Fruit fly (Drosophila melanogaster) whole organism, embryonic: Measurements from ENCODE around the gene CG18563.
A peak's percentile ranks its signal among the peaks of the same experiment; 100 is the strongest.

Source experiments
- Adf1 ChIP-seq: fragments of 200-800 bp; sonication (Bioruptor generic); IDR thresholded peaks from 2 replicates; pipeline ENCODE4 v1.3.6; 2022; ENCODE audit warnings: missing biosample characterization, missing genetic modification characterization
- Atf6 ChIP-seq: fragments of 200-800 bp; sonication (Bioruptor generic); IDR thresholded peaks from 2 replicates; pipeline ENCODE4 v1.3.6; 2022; ENCODE audit warnings: missing biosample characterization, missing genetic modification characterization
- CG11093 ChIP-seq: fragments of 200-800 bp; sonication (Bioruptor generic); IDR thresholded peaks from 3 replicates; pipeline ENCODE4 v1.3.6; 2022; ENCODE audit warnings: missing biosample characterization, missing genetic modification characterization
- CG11696 ChIP-seq: fragments of 200-800 bp; sonication (Bioruptor generic); IDR thresholded peaks from 2 replicates; pipeline ENCODE4 v1.3.6; 2022; ENCODE audit warnings: missing biosample characterization, missing genetic modification characterization
- CG11723 ChIP-seq: fragments of 200-800 bp; sonication (Bioruptor generic); optimal IDR thresholded peaks from 2 replicates; lab custom pipeline; 2017; ENCODE audit warnings: missing biosample characterization, mild to moderate bottlenecking, missing genetic modification characterization
- CG1233 ChIP-seq: fragments of 200-800 bp; sonication (Bioruptor generic); optimal IDR thresholded peaks from 4 replicates; lab custom pipeline; 2018; ENCODE audit warnings: missing biosample characterization, mild to moderate bottlenecking, missing genetic modification characterization
- CG15601 ChIP-seq: fragments of 200-800 bp; sonication (Bioruptor generic); optimal IDR thresholded peaks from 3 replicates; lab custom pipeline; 2019; ENCODE audit warnings: missing biosample characterization, mild to moderate bottlenecking, missing genetic modification characterization, moderate library complexity
- CG16815 ChIP-seq: fragments of 200-800 bp; sonication (Bioruptor generic); optimal IDR thresholded peaks from 3 replicates; lab custom pipeline; 2017; ENCODE audit warnings: missing biosample characterization, mild to moderate bottlenecking, missing genetic modification characterization
- CG2129 ChIP-seq: fragments of 200-800 bp; sonication (Bioruptor generic); IDR thresholded peaks from 2 replicates; pipeline ENCODE4 v1.3.6; 2022; ENCODE audit warnings: missing biosample characterization, missing genetic modification characterization; ENCODE audit not compliant: partially characterized antibody
- CG30403 ChIP-seq: fragments of 200-800 bp; sonication (Bioruptor generic); optimal IDR thresholded peaks from 3 replicates; lab custom pipeline; 2016; ENCODE audit warnings: missing biosample characterization, missing genetic modification characterization
- CG31365 ChIP-seq: fragments of 200-800 bp; sonication (Bioruptor generic); optimal IDR thresholded peaks from 2 replicates; lab custom pipeline; 2018; ENCODE audit warnings: missing biosample characterization, mild to moderate bottlenecking, missing genetic modification characterization
- CG34376 ChIP-seq: fragments of 200-800 bp; sonication (Bioruptor generic); optimal IDR thresholded peaks from 2 replicates; lab custom pipeline; 2018; ENCODE audit warnings: missing biosample characterization, mild to moderate bottlenecking, missing genetic modification characterization
- CG3995 ChIP-seq: fragments of 200-800 bp; sonication (Bioruptor generic); optimal IDR thresholded peaks from 3 replicates; lab custom pipeline; 2016; ENCODE audit warnings: missing biosample characterization, missing genetic modification characterization
- CG5245 ChIP-seq: fragments of 200-800 bp; sonication (Bioruptor generic); optimal IDR thresholded peaks from 3 replicates; lab custom pipeline; 2016; ENCODE audit warnings: missing biosample characterization, missing genetic modification characterization
- CG5953 ChIP-seq: fragments of 200-800 bp; sonication (Bioruptor generic); IDR thresholded peaks from 2 replicates; pipeline ENCODE4 v1.3.6; 2022; ENCODE audit warnings: missing biosample characterization, missing genetic modification characterization
- CG6689 ChIP-seq: fragments of 200-800 bp; sonication (Bioruptor generic); IDR thresholded peaks from 2 replicates; pipeline ENCODE4 v1.3.6; 2022; ENCODE audit warnings: missing biosample characterization, missing genetic modification characterization
- CG7839 ChIP-seq: fragments of 200-800 bp; sonication (Bioruptor generic); optimal IDR thresholded peaks from 3 replicates; lab custom pipeline; 2018; ENCODE audit warnings: missing biosample characterization, mild to moderate bottlenecking, missing genetic modification characterization, moderate library complexity
- CG8359 ChIP-seq: fragments of 200-800 bp; sonication (Bioruptor generic); optimal IDR thresholded peaks from 2 replicates; lab custom pipeline; 2017; ENCODE audit warnings: missing biosample characterization, mild to moderate bottlenecking, missing genetic modification characterization, borderline replicate concordance
- CG8924 ChIP-seq: fragments of 200-800 bp; optimal IDR thresholded peaks from 3 replicates; lab custom pipeline; 2019; ENCODE audit warnings: missing biosample characterization, mild to moderate bottlenecking, missing genetic modification characterization, moderate library complexity
- CG9797 ChIP-seq: fragments of 200-800 bp; sonication (Bioruptor generic); optimal IDR thresholded peaks from 3 replicates; lab custom pipeline; 2018; ENCODE audit warnings: missing biosample characterization, mild to moderate bottlenecking, missing genetic modification characterization
- CG9817 ChIP-seq: fragments of 200-800 bp; sonication (Bioruptor generic); optimal IDR thresholded peaks from 2 replicates; lab custom pipeline; 2018; ENCODE audit warnings: missing biosample characterization, mild to moderate bottlenecking, missing genetic modification characterization, moderate library complexity
- Dek ChIP-seq: fragments of 200-800 bp; sonication (Bioruptor generic); optimal IDR thresholded peaks from 3 replicates; lab custom pipeline; 2019; ENCODE audit warnings: missing biosample characterization, mild to moderate bottlenecking, missing genetic modification characterization, moderate library complexity
- Drgx ChIP-seq: fragments of 200-800 bp; sonication (Bioruptor generic); IDR thresholded peaks from 2 replicates; pipeline ENCODE4 v1.3.6; 2022; ENCODE audit warnings: missing biosample characterization, missing genetic modification characterization
- Hmx ChIP-seq: fragments of 200-800 bp; sonication (Bioruptor generic); optimal IDR thresholded peaks from 2 replicates; lab custom pipeline; 2016; ENCODE audit warnings: missing biosample characterization, missing genetic modification characterization
- MESR4 ChIP-seq: fragments of 200-800 bp; sonication (Bioruptor generic); optimal IDR thresholded peaks from 2 replicates; lab custom pipeline; 2018; ENCODE audit warnings: missing biosample characterization, mild to moderate bottlenecking, missing genetic modification characterization, moderate library complexity
- Med ChIP-seq: fragments of 200-800 bp; sonication (Bioruptor generic); peaks from one replicate; lab custom pipeline; 2016; ENCODE audit warnings: missing biosample characterization, missing genetic modification characterization, mild to moderate bottlenecking, inconsistent platforms, moderate library complexity
- NfI ChIP-seq: fragments of 200-800 bp; sonication (Bioruptor generic); optimal IDR thresholded peaks from 3 replicates; lab custom pipeline; 2018; ENCODE audit warnings: missing biosample characterization, mild to moderate bottlenecking, missing genetic modification characterization, moderate library complexity
- Pdp1 ChIP-seq, 2 experiments: fragments of 200-800 bp; sonication (Bioruptor generic); optimal IDR thresholded peaks; 3 replicates each; lab custom pipeline; 2016; ENCODE audit warnings: missing biosample characterization in 2 of 2, missing genetic modification characterization in 2 of 2, mild to moderate bottlenecking in 1 of 2, moderate library complexity in 1 of 2
- Rx ChIP-seq: fragments of 200-800 bp; sonication (Bioruptor generic); IDR thresholded peaks from 2 replicates; pipeline ENCODE4 v1.3.6; 2022; ENCODE audit warnings: missing biosample characterization, missing genetic modification characterization
- Sin3A ChIP-seq: fragments of >200 bp; optimal IDR thresholded peaks from 2 replicates; lab custom pipeline; 2018
- Sox102F ChIP-seq: fragments of 200-800 bp; sonication (Bioruptor generic); optimal IDR thresholded peaks from 2 replicates; lab custom pipeline; 2018; ENCODE audit warnings: missing biosample characterization, mild to moderate bottlenecking, missing genetic modification characterization, moderate library complexity
- Taf1 ChIP-seq: fragments of 200-800 bp; sonication (Bioruptor generic); IDR thresholded peaks from 2 replicates; pipeline ENCODE4 v1.3.6; 2022; ENCODE audit warnings: missing biosample characterization, missing genetic modification characterization
- Trl ChIP-seq, 3 experiments: fragments of >200 bp in 2 of 3; fragments of 200-800 bp in 1 of 3; sonication (Bioruptor generic) in 1 of 3; optimal IDR thresholded peaks; 2 replicates in 1 of 3; 3 replicates in 2 of 3; lab custom pipeline; 2016 to 2017; ENCODE audit warnings: missing biosample characterization in 1 of 3, missing genetic modification characterization in 1 of 3
- bowl ChIP-seq: fragments of 200-800 bp; sonication (Bioruptor generic); IDR thresholded peaks from 2 replicates; pipeline ENCODE4 v1.3.6; 2022; ENCODE audit warnings: missing biosample characterization, missing genetic modification characterization
- caup ChIP-seq: fragments of 200-800 bp; sonication (Bioruptor generic); optimal IDR thresholded peaks from 3 replicates; lab custom pipeline; 2017; ENCODE audit warnings: missing biosample characterization, mild to moderate bottlenecking, missing genetic modification characterization, moderate library complexity; ENCODE audit not compliant: severe bottlenecking
- chm ChIP-seq: fragments of 200-800 bp; sonication (Bioruptor generic); IDR thresholded peaks from 2 replicates; pipeline ENCODE4 v1.3.6; 2022; ENCODE audit warnings: missing biosample characterization, missing genetic modification characterization
- danr ChIP-seq: fragments of 200-800 bp; sonication (Bioruptor generic); IDR thresholded peaks from 2 replicates; pipeline ENCODE4 v1.3.6; 2022; ENCODE audit warnings: missing biosample characterization, missing genetic modification characterization
- disco-r ChIP-seq: fragments of 200-800 bp; sonication (Bioruptor generic); optimal IDR thresholded peaks from 2 replicates; lab custom pipeline; 2016; ENCODE audit warnings: missing biosample characterization, missing genetic modification characterization
- ewg ChIP-seq: fragments of 200-800 bp; sonication (Bioruptor generic); optimal IDR thresholded peaks from 3 replicates; lab custom pipeline; 2017; ENCODE audit warnings: mild to moderate bottlenecking, missing biosample characterization, missing genetic modification reagents, missing genetic modification characterization
- exex ChIP-seq: fragments of 200-800 bp; sonication (Bioruptor generic); optimal IDR thresholded peaks from 4 replicates; lab custom pipeline; 2018; ENCODE audit warnings: missing biosample characterization, mild to moderate bottlenecking, missing genetic modification characterization, moderate library complexity
- ftz-f1 ChIP-seq: fragments of 200-800 bp; sonication (Bioruptor generic); optimal IDR thresholded peaks from 2 replicates; lab custom pipeline; 2016; ENCODE audit warnings: missing biosample characterization, missing genetic modification characterization
- fu2 ChIP-seq: fragments of 200-800 bp; sonication (Bioruptor generic); optimal IDR thresholded peaks from 2 replicates; lab custom pipeline; 2016; ENCODE audit warnings: missing biosample characterization, missing genetic modification characterization
- hbn ChIP-seq: fragments of 200-800 bp; sonication (Bioruptor generic); IDR thresholded peaks from 2 replicates; pipeline ENCODE4 v1.3.6; 2022; ENCODE audit warnings: missing biosample characterization, missing genetic modification characterization; ENCODE audit not compliant: partially characterized antibody
- lbe ChIP-seq: fragments of 200-800 bp; sonication (Bioruptor generic); optimal IDR thresholded peaks from 2 replicates; lab custom pipeline; 2016; ENCODE audit warnings: missing biosample characterization, mild to moderate bottlenecking, missing genetic modification characterization
- maf-S ChIP-seq: fragments of 200-800 bp; sonication (Bioruptor generic); optimal IDR thresholded peaks from 2 replicates; lab custom pipeline; 2016; ENCODE audit warnings: missing biosample characterization, missing genetic modification characterization
- pb ChIP-seq: fragments of 200-800 bp; sonication (Bioruptor generic); optimal IDR thresholded peaks from 3 replicates; lab custom pipeline; 2016; ENCODE audit warnings: missing biosample characterization, missing genetic modification characterization
- sd ChIP-seq: fragments of 200-800 bp; sonication (Bioruptor generic); optimal IDR thresholded peaks from 3 replicates; lab custom pipeline; 2018; ENCODE audit warnings: missing biosample characterization, mild to moderate bottlenecking, missing genetic modification characterization, moderate library complexity
- sima ChIP-seq: fragments of 200-800 bp; sonication (Bioruptor generic); optimal IDR thresholded peaks from 2 replicates; lab custom pipeline; 2016; ENCODE audit warnings: missing biosample characterization, missing genetic modification characterization
- slbo ChIP-seq: fragments of 200-800 bp; sonication (Bioruptor generic); IDR thresholded peaks from 2 replicates; pipeline ENCODE4 v1.3.6; 2022; ENCODE audit warnings: missing biosample characterization, missing genetic modification characterization
- sna ChIP-seq: fragments of 200-800 bp; sonication (Bioruptor generic); IDR thresholded peaks from 2 replicates; pipeline ENCODE4 v1.3.6; 2022; ENCODE audit warnings: missing biosample characterization, missing genetic modification characterization; ENCODE audit not compliant: partially characterized antibody
- so ChIP-seq: fragments of 200-800 bp; sonication (Bioruptor generic); IDR thresholded peaks from 3 replicates; pipeline ENCODE4 v1.3.6; 2022; ENCODE audit warnings: missing biosample characterization, missing genetic modification characterization

The CG18563 gene

DNA sequence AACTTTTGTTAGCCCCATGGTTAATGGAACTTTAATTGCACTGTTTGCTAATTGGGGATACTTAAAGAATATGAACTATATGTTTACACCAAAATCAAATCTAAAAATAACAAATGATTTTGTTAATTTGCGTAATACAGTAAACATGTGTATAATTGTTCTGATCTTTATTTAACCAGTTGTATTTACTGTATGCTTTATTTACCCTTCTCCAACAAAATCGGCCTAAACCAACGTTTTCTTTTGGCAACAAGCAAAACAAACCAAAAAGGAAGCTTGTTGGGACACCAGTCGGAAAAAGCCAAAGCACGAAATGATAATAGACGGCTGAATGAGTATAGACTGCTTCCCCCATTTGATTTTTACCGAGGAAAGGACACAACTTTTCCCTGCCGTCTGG is 12.8 kb upstream of the CG18563 start:
- peak; percentile 56; the same call in 1 of the 2 replicates for TF ChIP-seq CG11696 (GFP tag; lab: Robert Waterston, UW)
- TF ChIP-seq CG5245 (GFP tag; lab: Kevin White, UChicago) = no peak
- TF ChIP-seq CG1233 = peak; percentile 64
- TF ChIP-seq Drgx (GFP tag; lab: Robert Waterston, UW) = no peak
- no peak for TF ChIP-seq Sin3A (lab: Kevin White, UChicago)
- peak; percentile 34 for TF ChIP-seq fu2 (GFP tag; lab: Kevin White, UChicago)
- no peak for TF ChIP-seq Hmx (GFP tag; lab: Kevin White, UChicago)
- TF ChIP-seq ftz-f1 (GFP tag; lab: Kevin White, UChicago) = no peak
- TF ChIP-seq Med (GFP tag; lab: Kevin White, UChicago) = peak; percentile 93
- no peak for TF ChIP-seq disco-r (GFP tag; lab: Kevin White, UChicago)
- no peak for TF ChIP-seq CG5953 (GFP tag; lab: Robert Waterston, UW)
- TF ChIP-seq CG15601 (tag; lab: Kevin White, UChicago) = no peak
- TF ChIP-seq CG9797 (GFP tag; lab: Kevin White, UChicago) = no peak
- TF ChIP-seq Rx (GFP tag; lab: Robert Waterston, UW) = no peak
- peak; percentile 36 for TF ChIP-seq CG3995 (GFP tag; lab: Kevin White, UChicago)
- TF ChIP-seq MESR4 (GFP tag; lab: Kevin White, UChicago) = no peak
- TF ChIP-seq so (GFP tag; lab: Robert Waterston, UW) = no peak; the same call in 2 of the 3 replicates
- TF ChIP-seq bowl (GFP tag; lab: Robert Waterston, UW) = no peak
- peak; percentile 73 for TF ChIP-seq CG9817 (tag; lab: Kevin White, UChicago)
- no peak for TF ChIP-seq sima (GFP tag; lab: Kevin White, UChicago)
- no peak for TF ChIP-seq CG8359 (GFP tag; lab: Kevin White, UChicago)
- TF ChIP-seq CG8924 (tag; lab: Kevin White, UChicago) = no peak
- TF ChIP-seq danr = no peak
- TF ChIP-seq pb (GFP tag; lab: Kevin White, UChicago) = no peak
- peak; percentile 57 for TF ChIP-seq CG34376 (GFP tag; lab: Kevin White, UChicago)
- peak; percentile 69 for TF ChIP-seq Dek (tag; lab: Kevin White, UChicago)
- peak; percentile 88 for TF ChIP-seq Atf6 (GFP tag; lab: Robert Waterston, UW)
- no peak for TF ChIP-seq ewg
- TF ChIP-seq CG30403 (GFP tag; lab: Kevin White, UChicago) = no peak
- peak; percentile 37 for TF ChIP-seq CG31365 (tag; lab: Kevin White, UChicago)
- TF ChIP-seq sd (tag; lab: Kevin White, UChicago) = peak; percentile 59
- peak; percentile 46 for TF ChIP-seq maf-S (GFP tag; lab: Kevin White, UChicago)
- TF ChIP-seq hbn (GFP tag; lab: Robert Waterston, UW) = no peak
- no peak for TF ChIP-seq Sox102F
- TF ChIP-seq CG6689 (GFP tag; lab: Robert Waterston, UW) = no peak
- TF ChIP-seq Pdp1 (GFP tag; optimal IDR thresholded peaks at IDR 0.05; lab: Kevin White, UChicago) = peak in 1 of 2 experiments; percentile 1
- TF ChIP-seq Trl (optimal IDR thresholded peaks at IDR 0.05; lab: Kevin White, UChicago) = no peak
- peak; percentile 74 for TF ChIP-seq Trl (GFP tag; optimal IDR thresholded peaks at IDR 0.05; lab: Kevin White, UChicago)
- no peak for TF ChIP-seq CG11723 (GFP tag; lab: Kevin White, UChicago)
- no peak for TF ChIP-seq slbo (GFP tag; lab: Robert Waterston, UW)
- TF ChIP-seq sna (GFP tag; lab: Robert Waterston, UW) = no peak
- TF ChIP-seq lbe (GFP tag; lab: Kevin White, UChicago) = no peak
- TF ChIP-seq chm (GFP tag; lab: Robert Waterston, UW) = no peak
- no peak for TF ChIP-seq CG11093 (GFP tag; lab: Robert Waterston, UW)
- no peak for TF ChIP-seq CG16815
- no peak for TF ChIP-seq CG2129
- no peak for TF ChIP-seq Taf1
- TF ChIP-seq caup (GFP tag; lab: Kevin White, UChicago) = peak; percentile 94
- TF ChIP-seq Adf1 (GFP tag; lab: Robert Waterston, UW) = peak; percentile 66
- peak; percentile 33 for TF ChIP-seq exex (tag; lab: Kevin White, UChicago)
- peak; percentile 45 for TF ChIP-seq CG7839 (tag; lab: Kevin White, UChicago)
- TF ChIP-seq NfI (GFP tag; lab: Kevin White, UChicago) = peak; percentile 60
